Fruit fly (Drosophila melanogaster): ENCODE results near the gene CG9853.

Gene CG9853

dm6 chr3R:4394654-4395581 is 6.9 kb downstream of the CG9853 start (continued):
- TF ChIP-seq dati (GFP tag; IDR thresholded peaks at IDR 0.05): peak; percentile 55; the same call in 1 of the 2 replicates
- TF ChIP-seq CG4282 (GFP tag; optimal IDR thresholded peaks at IDR 0.05): peak; percentile 41
- peak; percentile 78 for TF ChIP-seq CG12744 (GFP tag; optimal IDR thresholded peaks at IDR 0.05)
- peak; percentile 9 for TF ChIP-seq Vsx1 (GFP tag; optimal IDR thresholded peaks at IDR 0.05)
- peak; percentile 94 for TF ChIP-seq gem (tag; optimal IDR thresholded peaks at IDR 0.05)
- peak; percentile 90 for TF ChIP-seq Oli (tag; optimal IDR thresholded peaks at IDR 0.05)
- TF ChIP-seq CG18764 (GFP tag; optimal IDR thresholded peaks at IDR 0.05): peak; percentile 67
- peak; percentile 76; the same call in 1 of the 2 replicates for TF ChIP-seq ara (GFP tag; IDR thresholded peaks at IDR 0.05)
- no peak for TF ChIP-seq Opbp (GFP tag; IDR thresholded peaks at IDR 0.05; ENCODE audit: partially characterized antibody)
- peak; percentile 84 for TF ChIP-seq CG13424 (tag; optimal IDR thresholded peaks at IDR 0.05)
- no peak for TF ChIP-seq nerfin-2 (GFP tag; IDR thresholded peaks at IDR 0.05; ENCODE audit: partially characterized antibody)
- peak; percentile 87 for TF ChIP-seq CG8944 (GFP tag; optimal IDR thresholded peaks at IDR 0.05)
- TF ChIP-seq twi (tag; optimal IDR thresholded peaks at IDR 0.05): peak; percentile 57
- peak; percentile 93 for TF ChIP-seq CG13624 (GFP tag; optimal IDR thresholded peaks at IDR 0.05)
- TF ChIP-seq pan (optimal IDR thresholded peaks at IDR 0.05): no peak
- TF ChIP-seq pan (GFP tag; optimal IDR thresholded peaks at IDR 0.05 in 1 of 2, IDR thresholded peaks at IDR 0.05 in 1 of 2): peak in 1 of 2 experiments; percentile 90
- peak; percentile 83 for TF ChIP-seq pum (GFP tag; optimal IDR thresholded peaks at IDR 0.05)
- peak; percentile 76 for TF ChIP-seq Chrac-16 (GFP tag; optimal IDR thresholded peaks at IDR 0.05)
- peak; percentile 17; the same call in 1 of the 2 replicates for TF ChIP-seq chm (GFP tag; IDR thresholded peaks at IDR 0.05)
- no peak for TF ChIP-seq Doc3 (GFP tag; IDR thresholded peaks at IDR 0.05; ENCODE audit: partially characterized antibody)
- peak; percentile 87 for TF ChIP-seq sisA (GFP tag; IDR thresholded peaks at IDR 0.05)
- peak; percentile 91 for TF ChIP-seq slbo (GFP tag; IDR thresholded peaks at IDR 0.05)
- no peak for TF ChIP-seq pfk (GFP tag; optimal IDR thresholded peaks at IDR 0.05)
- TF ChIP-seq Mrtf (GFP tag; IDR thresholded peaks at IDR 0.05): peak; percentile 73; the same call in 2 of the 3 replicates
- TF ChIP-seq CG6683 (GFP tag; optimal IDR thresholded peaks at IDR 0.05): peak; percentile 66
- peak; percentile 84 for TF ChIP-seq chif (GFP tag; optimal IDR thresholded peaks at IDR 0.05)
- no peak for TF ChIP-seq nom (GFP tag; optimal IDR thresholded peaks at IDR 0.05)
- peak; percentile 95 for TF ChIP-seq Atf6 (GFP tag; IDR thresholded peaks at IDR 0.05)
- TF ChIP-seq H15 (GFP tag; IDR thresholded peaks at IDR 0.05): peak; percentile 86
- TF ChIP-seq fd102C (GFP tag; optimal IDR thresholded peaks at IDR 0.05): no peak
- peak; percentile 79 for TF ChIP-seq Camta (GFP tag; optimal IDR thresholded peaks at IDR 0.05)
- TF ChIP-seq tll (GFP tag; optimal IDR thresholded peaks at IDR 0.05): no peak
- TF ChIP-seq Tbp (GFP tag; optimal IDR thresholded peaks at IDR 0.05): no peak
- TF ChIP-seq zfh2 (GFP tag; optimal IDR thresholded peaks at IDR 0.05): peak; percentile 91
- peak; percentile 68 for TF ChIP-seq CG7987 (GFP tag; optimal IDR thresholded peaks at IDR 0.05)
- TF ChIP-seq CG10321 (GFP tag; IDR thresholded peaks at IDR 0.05): peak; percentile 61; the same call in 1 of the 2 replicates
- peak; percentile 70 for TF ChIP-seq CG9817 (tag; optimal IDR thresholded peaks at IDR 0.05)
- no peak for TF ChIP-seq Doc2 (GFP tag; IDR thresholded peaks at IDR 0.05)
- TF ChIP-seq CG1602 (GFP tag; optimal IDR thresholded peaks at IDR 0.05): peak; percentile 83
- no peak for TF ChIP-seq CkIIα-i1 (GFP tag; IDR thresholded peaks at IDR 0.05)
- no peak for TF ChIP-seq gfzf (GFP tag; optimal IDR thresholded peaks at IDR 0.05)
- no peak for TF ChIP-seq zf30C (GFP tag; optimal IDR thresholded peaks at IDR 0.05)
- no peak for TF ChIP-seq ac (GFP tag; optimal IDR thresholded peaks at IDR 0.05)
- TF ChIP-seq CG8281 (tag; optimal IDR thresholded peaks at IDR 0.05): peak; percentile 57
- peak; percentile 58 for TF ChIP-seq CG11085 (GFP tag; IDR thresholded peaks at IDR 0.05)
- peak; percentile 54 for TF ChIP-seq CG14965 (GFP tag; optimal IDR thresholded peaks at IDR 0.05; ENCODE audit: borderline replicate concordance)
- TF ChIP-seq hbn (GFP tag; IDR thresholded peaks at IDR 0.05; ENCODE audit: partially characterized antibody): no peak
- TF ChIP-seq ase (GFP tag; IDR thresholded peaks at IDR 0.05): peak; percentile 85

All from whole organism, embryonic.